Fruit fly (Drosophila melanogaster) Kc167 (cell line): ENCODE measurements around the gene CG10996.

Source experiments
- Myc ChIP-seq: fragments of >200 bp; optimal IDR thresholded peaks from 2 replicates; lab custom pipeline; 2017; ENCODE audit warnings: missing external identifiers
- insv ChIP-seq: fragments of >200 bp; optimal IDR thresholded peaks from 3 replicates; lab custom pipeline; 2018; ENCODE audit warnings: missing external identifiers

dm6 chrX:13764397-13765119 is 32.9 kb downstream of the CG10996 start:
- no peak for TF ChIP-seq insv (lab: Kevin White, UChicago)
- no peak for TF ChIP-seq Myc (lab: Kevin White, UChicago)
